Fruit fly (Drosophila melanogaster) whole organism, embryonic: ENCODE measurements around the gene gb.

Experiments
- Atf3 ChIP-seq: fragments of 200-800 bp; sonication (Bioruptor generic); optimal IDR thresholded peaks from 3 replicates; lab custom pipeline; 2016; ENCODE audit warnings: missing biosample characterization, missing genetic modification characterization
- CG13287 ChIP-seq: fragments of 200-800 bp; sonication (Bioruptor generic); IDR thresholded peaks from 2 replicates; pipeline ENCODE4 v1.3.6; 2022; ENCODE audit warnings: missing biosample characterization, missing genetic modification characterization; ENCODE audit not compliant: partially characterized antibody
- CG14441 ChIP-seq: fragments of 200-800 bp; sonication (Bioruptor generic); IDR thresholded peaks from 2 replicates; pipeline ENCODE4 v1.3.6; 2022; ENCODE audit warnings: missing biosample characterization, missing genetic modification characterization
- CG14860 ChIP-seq: fragments of 200-800 bp; sonication (Bioruptor generic); IDR thresholded peaks from 3 replicates; pipeline ENCODE4 v1.3.6; 2022; ENCODE audit warnings: missing biosample characterization, missing genetic modification characterization; ENCODE audit not compliant: partially characterized antibody
- CG15696 ChIP-seq: fragments of 200-800 bp; sonication (Bioruptor generic); optimal IDR thresholded peaks from 2 replicates; lab custom pipeline; 2019; ENCODE audit warnings: missing biosample characterization, mild to moderate bottlenecking, missing genetic modification characterization, moderate library complexity
- CG16813 ChIP-seq: fragments of 200-800 bp; sonication (Bioruptor generic); IDR thresholded peaks from 3 replicates; pipeline ENCODE4 v1.3.6; 2022; ENCODE audit warnings: missing biosample characterization, missing genetic modification characterization; ENCODE audit not compliant: partially characterized antibody
- CG17385 ChIP-seq: fragments of 200-800 bp; sonication (Bioruptor generic); optimal IDR thresholded peaks from 3 replicates; lab custom pipeline; 2018; ENCODE audit warnings: missing biosample characterization, mild to moderate bottlenecking, missing genetic modification characterization
- CG17912 ChIP-seq: fragments of 200-800 bp; sonication (Bioruptor generic); optimal IDR thresholded peaks from 2 replicates; lab custom pipeline; 2018; ENCODE audit warnings: missing biosample characterization, mild to moderate bottlenecking, missing genetic modification characterization
- CG18619 ChIP-seq: fragments of 200-800 bp; sonication (Bioruptor generic); optimal IDR thresholded peaks from 3 replicates; lab custom pipeline; 2017; ENCODE audit warnings: missing biosample characterization, mild to moderate bottlenecking, missing genetic modification characterization
- CG2678 ChIP-seq: fragments of 200-800 bp; sonication (Bioruptor generic); optimal IDR thresholded peaks from 3 replicates; lab custom pipeline; 2019; ENCODE audit warnings: missing biosample characterization, mild to moderate bottlenecking, missing genetic modification characterization, moderate library complexity
- CG30431 ChIP-seq: fragments of 200-800 bp; sonication (Bioruptor generic); optimal IDR thresholded peaks from 2 replicates; lab custom pipeline; 2017; ENCODE audit warnings: missing biosample characterization, missing genetic modification characterization
- CG33213 ChIP-seq: fragments of 200-800 bp; sonication (Bioruptor generic); optimal IDR thresholded peaks from 3 replicates; lab custom pipeline; 2016; ENCODE audit warnings: missing biosample characterization, missing genetic modification characterization
- CG4854 ChIP-seq: fragments of 200-800 bp; sonication (Bioruptor generic); optimal IDR thresholded peaks from 2 replicates; lab custom pipeline; 2016; ENCODE audit warnings: missing biosample characterization, missing genetic modification characterization, inconsistent platforms
- CG5180 ChIP-seq: fragments of 200-800 bp; sonication (Bioruptor generic); optimal IDR thresholded peaks from 3 replicates; lab custom pipeline; 2017; ENCODE audit warnings: missing biosample characterization, missing genetic modification characterization, mild to moderate bottlenecking, moderate library complexity, missing genetic modification reagents
- CG5245 ChIP-seq: fragments of 200-800 bp; sonication (Bioruptor generic); optimal IDR thresholded peaks from 3 replicates; lab custom pipeline; 2016; ENCODE audit warnings: missing biosample characterization, missing genetic modification characterization
- CG7963 ChIP-seq: fragments of 200-800 bp; sonication (Bioruptor generic); IDR thresholded peaks from 3 replicates; pipeline ENCODE4 v1.3.6; 2022; ENCODE audit warnings: missing biosample characterization, missing genetic modification characterization; ENCODE audit not compliant: partially characterized antibody
- E2f2 ChIP-seq: fragments of 200-800 bp; sonication (Bioruptor generic); IDR thresholded peaks from 2 replicates; pipeline ENCODE4 v1.3.6; 2022; ENCODE audit warnings: missing biosample characterization, missing genetic modification characterization
- HHEX ChIP-seq: fragments of 200-800 bp; sonication (Bioruptor generic); optimal IDR thresholded peaks from 3 replicates; lab custom pipeline; 2017; ENCODE audit warnings: missing biosample characterization, mild to moderate bottlenecking, missing genetic modification characterization, missing genetic modification reagents
- HLH3B ChIP-seq: fragments of 200-800 bp; sonication (Bioruptor generic); IDR thresholded peaks from 2 replicates; pipeline ENCODE4 v1.3.6; 2022; ENCODE audit warnings: missing biosample characterization, missing genetic modification characterization
- Neu2 ChIP-seq: fragments of 200-800 bp; sonication (Bioruptor generic); optimal IDR thresholded peaks from 3 replicates; lab custom pipeline; 2016; ENCODE audit warnings: missing biosample characterization, missing genetic modification characterization, borderline replicate concordance
- Sin3A ChIP-seq: fragments of >200 bp; optimal IDR thresholded peaks from 2 replicates; lab custom pipeline; 2018
- Spps ChIP-seq: fragments of 200-800 bp; sonication (Bioruptor generic); optimal IDR thresholded peaks from 2 replicates; lab custom pipeline; 2018; ENCODE audit warnings: missing biosample characterization, mild to moderate bottlenecking, missing genetic modification characterization
- Trl ChIP-seq, 3 experiments: fragments of >200 bp in 2 of 3; fragments of 200-800 bp in 1 of 3; sonication (Bioruptor generic) in 1 of 3; optimal IDR thresholded peaks; 2 replicates in 1 of 3; 3 replicates in 2 of 3; lab custom pipeline; 2016 to 2017; ENCODE audit warnings: missing biosample characterization in 1 of 3, missing genetic modification characterization in 1 of 3
- abd-A ChIP-seq: fragments of 200-800 bp; sonication (Bioruptor generic); optimal IDR thresholded peaks from 3 replicates; lab custom pipeline; 2019; ENCODE audit warnings: missing biosample characterization, mild to moderate bottlenecking, missing genetic modification characterization, moderate library complexity
- ac ChIP-seq: fragments of 200-800 bp; sonication (Bioruptor generic); optimal IDR thresholded peaks from 3 replicates; lab custom pipeline; 2017; ENCODE audit warnings: missing biosample characterization, mild to moderate bottlenecking, missing genetic modification characterization
- ato ChIP-seq: fragments of 200-800 bp; sonication (Bioruptor generic); IDR thresholded peaks from 2 replicates; pipeline ENCODE4 v1.3.6; 2022; ENCODE audit warnings: missing biosample characterization, missing genetic modification characterization; ENCODE audit not compliant: partially characterized antibody
- az2 ChIP-seq: fragments of 200-800 bp; sonication (Bioruptor generic); optimal IDR thresholded peaks from 3 replicates; lab custom pipeline; 2016; ENCODE audit warnings: missing biosample characterization, missing genetic modification characterization
- bigmax ChIP-seq: fragments of 200-800 bp; sonication (Bioruptor generic); optimal IDR thresholded peaks from 2 replicates; lab custom pipeline; 2018; ENCODE audit warnings: missing biosample characterization, mild to moderate bottlenecking, missing genetic modification characterization
- crol ChIP-seq: fragments of 200-800 bp; sonication (Bioruptor generic); IDR thresholded peaks from 2 replicates; pipeline ENCODE4 v1.3.6; 2022; ENCODE audit warnings: missing biosample characterization, missing genetic modification characterization
- danr ChIP-seq: fragments of 200-800 bp; sonication (Bioruptor generic); IDR thresholded peaks from 2 replicates; pipeline ENCODE4 v1.3.6; 2022; ENCODE audit warnings: missing biosample characterization, missing genetic modification characterization
- dati ChIP-seq: fragments of 200-800 bp; sonication (Bioruptor generic); IDR thresholded peaks from 2 replicates; pipeline ENCODE4 v1.3.6; 2022; ENCODE audit warnings: missing biosample characterization, missing genetic modification characterization
- eve ChIP-seq, 2 experiments: fragments of >200 bp; optimal IDR thresholded peaks; 2 replicates each; lab custom pipeline; 2017; ENCODE audit warnings: missing biosample characterization in 2 of 2, missing genetic modification characterization in 2 of 2
- fu2 ChIP-seq: fragments of 200-800 bp; sonication (Bioruptor generic); optimal IDR thresholded peaks from 2 replicates; lab custom pipeline; 2016; ENCODE audit warnings: missing biosample characterization, missing genetic modification characterization
- gcm2 ChIP-seq: fragments of 200-800 bp; sonication (Bioruptor generic); optimal IDR thresholded peaks from 2 replicates; lab custom pipeline; 2016; ENCODE audit warnings: missing biosample characterization, missing genetic modification characterization
- gfzf ChIP-seq: fragments of 200-800 bp; sonication (Bioruptor generic); optimal IDR thresholded peaks from 2 replicates; lab custom pipeline; 2016; ENCODE audit warnings: missing biosample characterization, mild to moderate bottlenecking, missing genetic modification characterization, moderate library complexity
- gsb-n ChIP-seq: fragments of 200-800 bp; sonication (Bioruptor generic); optimal IDR thresholded peaks from 3 replicates; lab custom pipeline; 2018; ENCODE audit warnings: missing biosample characterization, mild to moderate bottlenecking, missing genetic modification characterization
- jing ChIP-seq: fragments of 200-800 bp; sonication (Bioruptor generic); optimal IDR thresholded peaks from 2 replicates; lab custom pipeline; 2018; ENCODE audit warnings: missing biosample characterization, mild to moderate bottlenecking, missing genetic modification characterization
- klu ChIP-seq: fragments of 200-800 bp; sonication (Bioruptor generic); IDR thresholded peaks from 2 replicates; pipeline ENCODE4 v1.3.6; 2022; ENCODE audit warnings: missing biosample characterization, missing genetic modification characterization
- knrl ChIP-seq: fragments of 200-800 bp; sonication (Bioruptor generic); IDR thresholded peaks from 3 replicates; pipeline ENCODE4 v1.3.6; 2022; ENCODE audit warnings: missing biosample characterization, missing genetic modification characterization; ENCODE audit not compliant: partially characterized antibody
- lab ChIP-seq: fragments of 200-800 bp; sonication (Bioruptor generic); optimal IDR thresholded peaks from 3 replicates; lab custom pipeline; 2017; ENCODE audit warnings: missing biosample characterization, missing genetic modification characterization, mild to moderate bottlenecking, moderate library complexity, missing genetic modification reagents
- mirr ChIP-seq: fragments of 200-800 bp; sonication (Bioruptor generic); optimal IDR thresholded peaks from 3 replicates; lab custom pipeline; 2018; ENCODE audit warnings: missing biosample characterization, mild to moderate bottlenecking, missing genetic modification characterization
- nerfin-2 ChIP-seq: fragments of 200-800 bp; sonication (Bioruptor generic); IDR thresholded peaks from 2 replicates; pipeline ENCODE4 v1.3.6; 2022; ENCODE audit warnings: missing biosample characterization, missing genetic modification characterization; ENCODE audit not compliant: partially characterized antibody
- nmo ChIP-seq: fragments of 200-800 bp; sonication (Bioruptor generic); optimal IDR thresholded peaks from 2 replicates; lab custom pipeline; 2018; ENCODE audit warnings: missing biosample characterization, mild to moderate bottlenecking, missing genetic modification characterization, moderate library complexity
- onecut ChIP-seq: fragments of 200-800 bp; sonication (Bioruptor generic); IDR thresholded peaks from 2 replicates; pipeline ENCODE4 v1.3.6; 2022; ENCODE audit warnings: missing biosample characterization, missing genetic modification characterization
- pb ChIP-seq: fragments of 200-800 bp; sonication (Bioruptor generic); optimal IDR thresholded peaks from 3 replicates; lab custom pipeline; 2016; ENCODE audit warnings: missing biosample characterization, missing genetic modification characterization
- row ChIP-seq: fragments of 200-800 bp; sonication (Bioruptor generic); IDR thresholded peaks from 3 replicates; pipeline ENCODE4 v1.3.6; 2022; ENCODE audit warnings: missing biosample characterization, missing genetic modification characterization
- unpg ChIP-seq: fragments of 200-800 bp; sonication (Bioruptor generic); optimal IDR thresholded peaks from 3 replicates; lab custom pipeline; 2018; ENCODE audit warnings: missing biosample characterization, mild to moderate bottlenecking, missing genetic modification characterization, moderate library complexity
- vnd ChIP-seq: fragments of 200-800 bp; sonication (Bioruptor generic); IDR thresholded peaks from 3 replicates; pipeline ENCODE4 v1.3.6; 2022; ENCODE audit warnings: missing biosample characterization, missing genetic modification characterization; ENCODE audit not compliant: partially characterized antibody

The gb gene

dm6 chr3R:27111784-27112602 is at the start of gene gb, which contains the start of gene CG5815 (continued):
- TF ChIP-seq CG30431 (GFP tag; lab: Kevin White, UChicago) (peak; percentile 89), lab (GFP tag; lab: Kevin White, UChicago) (peak; percentile 95), Sin3A (lab: Kevin White, UChicago) (peak; percentile 82), CG15696 (tag; lab: Kevin White, UChicago) (peak; percentile 93), jing (peak; percentile 76), Spps (tag; lab: Kevin White, UChicago) (peak; percentile 45), pb (GFP tag; lab: Kevin White, UChicago) (no peak), E2f2 (GFP tag; lab: Robert Waterston, UW) (peak; percentile 77), ato (GFP tag; lab: Robert Waterston, UW) (peak; percentile 86), gsb-n (tag; lab: Kevin White, UChicago) (no peak), unpg (GFP tag; lab: Kevin White, UChicago) (peak; percentile 89), nerfin-2 (GFP tag; lab: Robert Waterston, UW) (peak; percentile 94), CG4854 (GFP tag; lab: Kevin White, UChicago) (peak; percentile 85), CG5180 (GFP tag; lab: Kevin White, UChicago) (no peak), Neu2 (GFP tag; lab: Kevin White, UChicago) (no peak), CG17912 (GFP tag; lab: Kevin White, UChicago) (peak; percentile 66), row (GFP tag; lab: Robert Waterston, UW) (peak; percentile 97), gfzf (peak; percentile 69), knrl (GFP tag; lab: Robert Waterston, UW) (peak; percentile 92), vnd (GFP tag; lab: Robert Waterston, UW) (peak; percentile 96), Trl (optimal IDR thresholded peaks at IDR 0.05; lab: Kevin White, UChicago) (no peak), Trl (GFP tag; optimal IDR thresholded peaks at IDR 0.05; lab: Kevin White, UChicago) (peak; percentile 53), abd-A (tag; lab: Kevin White, UChicago) (no peak), CG14441 (GFP tag; lab: Robert Waterston, UW) (peak; percentile 93), CG16813 (GFP tag; lab: Robert Waterston, UW) (peak; percentile 96), CG14860 (GFP tag; lab: Robert Waterston, UW) (peak; percentile 97), eve (GFP tag; optimal IDR thresholded peaks at IDR 0.05; lab: Kevin White, UChicago) (no peak), az2 (GFP tag; lab: Kevin White, UChicago) (peak; percentile 92), mirr (GFP tag; lab: Kevin White, UChicago) (peak; percentile 64), danr (GFP tag; lab: Robert Waterston, UW) (peak; percentile 74), klu (peak; percentile 85), CG5245 (GFP tag; lab: Kevin White, UChicago) (peak; percentile 86), gcm2 (peak; percentile 71), HLH3B (peak; percentile 86), CG13287 (peak; percentile 99), crol (no peak), CG7963 (GFP tag; lab: Robert Waterston, UW) (peak; percentile 88), CG33213 (GFP tag; lab: Kevin White, UChicago) (peak; percentile 88), Atf3 (GFP tag; lab: Kevin White, UChicago) (peak; percentile 67), nmo (GFP tag; lab: Kevin White, UChicago) (peak; percentile 94), HHEX (GFP tag; lab: Kevin White, UChicago) (peak; percentile 89), CG17385 (GFP tag; lab: Kevin White, UChicago) (peak; percentile 91), fu2 (peak; percentile 79), bigmax (GFP tag; lab: Kevin White, UChicago) (no peak), ac (GFP tag; lab: Kevin White, UChicago) (peak; percentile 52), dati (GFP tag; lab: Robert Waterston, UW) (no peak; the same call in 1 of the 2 replicates), CG2678 (tag; lab: Kevin White, UChicago) (peak; percentile 92), CG18619 (peak; percentile 93), onecut (GFP tag; lab: Robert Waterston, UW) (peak; percentile 83)
